Worm (Caenorhabditis elegans) whole organism, midembryonic: Measurements from ENCODE around the gene gcy-13.

Experiments used
- T22C8.4 ChIP-seq: fragments of 200-800 bp; sonication (Bioruptor generic); IDR thresholded peaks from 2 replicates; pipeline ENCODE4 v1.3.6; 2022; ENCODE audit warnings: missing genetic modification characterization, missing compliant biosample characterization
- flt-1 ChIP-seq: fragments of 200-800 bp; sonication (Bioruptor generic); IDR thresholded peaks from 2 replicates; pipeline ENCODE4 v1.3.6; 2022; ENCODE audit warnings: missing genetic modification characterization, missing compliant biosample characterization

ce11 chrV:12417277-12417676, 47.9 kb upstream of the gcy-13 start, which contains the start of gene cdr-3:
- TF ChIP-seq T22C8.4 (GFP tag; lab: Robert Waterston, UW) (no peak), flt-1 (no peak)
